Fruit fly (Drosophila melanogaster) whole organism, prepupa: ENCODE measurements around the gene CycH.

Experiments
- Blimp-1 ChIP-seq: fragments of 200-800 bp; sonication (Bioruptor generic); optimal IDR thresholded peaks from 3 replicates; lab custom pipeline; 2017; ENCODE audit warnings: missing biosample characterization, missing genetic modification characterization, mild to moderate bottlenecking, moderate library complexity, missing genetic modification reagents
- CG10631 ChIP-seq: fragments of 200-800 bp; sonication (Bioruptor generic); optimal IDR thresholded peaks from 2 replicates; lab custom pipeline; 2016; ENCODE audit warnings: missing biosample characterization, missing genetic modification characterization
- CG10669 ChIP-seq: fragments of 200-800 bp; sonication (Bioruptor generic); optimal IDR thresholded peaks from 3 replicates; lab custom pipeline; 2018; ENCODE audit warnings: missing biosample characterization, mild to moderate bottlenecking, missing genetic modification characterization, moderate library complexity
- CG11294 ChIP-seq: fragments of 200-800 bp; sonication (Bioruptor generic); IDR thresholded peaks from 2 replicates; pipeline ENCODE4 v1.3.6; 2022; ENCODE audit warnings: missing biosample characterization, missing genetic modification characterization
- CG11762 ChIP-seq: fragments of 200-800 bp; sonication (Bioruptor generic); optimal IDR thresholded peaks from 3 replicates; lab custom pipeline; 2016; ENCODE audit warnings: missing biosample characterization, missing genetic modification characterization; ENCODE audit not compliant: insufficient read depth
- CG11902 ChIP-seq: fragments of 200-800 bp; sonication (Bioruptor generic); optimal IDR thresholded peaks from 3 replicates; lab custom pipeline; 2016; ENCODE audit warnings: missing biosample characterization, missing genetic modification characterization
- CG15336 ChIP-seq: fragments of 200-800 bp; sonication (Bioruptor generic); IDR thresholded peaks from 2 replicates; pipeline ENCODE4 v1.3.6; 2022; ENCODE audit warnings: missing biosample characterization, missing genetic modification characterization
- CG16779 ChIP-seq: fragments of 200-800 bp; sonication (Bioruptor generic); optimal IDR thresholded peaks from 3 replicates; lab custom pipeline; 2017; ENCODE audit warnings: missing biosample characterization, mild to moderate bottlenecking, missing genetic modification characterization
- CG31627 ChIP-seq: fragments of 200-800 bp; sonication (Bioruptor generic); optimal IDR thresholded peaks from 3 replicates; lab custom pipeline; 2016; ENCODE audit warnings: missing biosample characterization, missing genetic modification characterization
- CG32006 ChIP-seq: fragments of 200-800 bp; sonication (Bioruptor generic); optimal IDR thresholded peaks from 3 replicates; lab custom pipeline; 2017; ENCODE audit warnings: missing biosample characterization, mild to moderate bottlenecking, missing genetic modification characterization
- CG34406 ChIP-seq: fragments of 200-800 bp; sonication (Bioruptor generic); optimal IDR thresholded peaks from 3 replicates; lab custom pipeline; 2016; ENCODE audit warnings: missing biosample characterization, missing genetic modification characterization
- CG3919 ChIP-seq: fragments of 200-800 bp; sonication (Bioruptor generic); optimal IDR thresholded peaks from 3 replicates; lab custom pipeline; 2016; ENCODE audit warnings: missing biosample characterization, missing genetic modification characterization
- CG4318 ChIP-seq: fragments of 200-800 bp; sonication (Bioruptor generic); optimal IDR thresholded peaks from 3 replicates; lab custom pipeline; 2017; ENCODE audit warnings: missing biosample characterization, mild to moderate bottlenecking, missing genetic modification characterization
- CG6163 ChIP-seq: fragments of 200-800 bp; sonication (Bioruptor generic); IDR thresholded peaks from 3 replicates; pipeline ENCODE4 v1.3.6; 2022; ENCODE audit warnings: missing biosample characterization, missing genetic modification characterization
- CG6276 ChIP-seq: fragments of 200-800 bp; sonication (Bioruptor generic); optimal IDR thresholded peaks from 2 replicates; lab custom pipeline; 2017; ENCODE audit warnings: missing biosample characterization, mild to moderate bottlenecking, missing genetic modification characterization
- CG6792 ChIP-seq: fragments of 200-800 bp; sonication (Bioruptor generic); optimal IDR thresholded peaks from 3 replicates; lab custom pipeline; 2016; ENCODE audit warnings: missing biosample characterization, missing genetic modification characterization
- CG6808 ChIP-seq: fragments of 200-800 bp; sonication (Bioruptor generic); optimal IDR thresholded peaks from 3 replicates; lab custom pipeline; 2017; ENCODE audit warnings: missing biosample characterization, missing genetic modification characterization, mild to moderate bottlenecking, moderate library complexity, missing genetic modification reagents
- CG6854 ChIP-seq: fragments of 200-800 bp; sonication (Bioruptor generic); optimal IDR thresholded peaks from 2 replicates; lab custom pipeline; 2017; ENCODE audit warnings: missing biosample characterization, mild to moderate bottlenecking, missing genetic modification characterization
- CG7368 ChIP-seq: fragments of 200-800 bp; sonication (Bioruptor generic); optimal IDR thresholded peaks from 3 replicates; lab custom pipeline; 2016; ENCODE audit warnings: missing biosample characterization, missing genetic modification characterization
- CG8119 ChIP-seq: fragments of 200-800 bp; sonication (Bioruptor generic); IDR thresholded peaks from 3 replicates; pipeline ENCODE4 v1.3.6; 2022; ENCODE audit warnings: missing biosample characterization, missing genetic modification characterization
- CG8319 ChIP-seq: fragments of 200-800 bp; sonication (Bioruptor generic); optimal IDR thresholded peaks from 3 replicates; lab custom pipeline; 2016; ENCODE audit warnings: missing biosample characterization, missing genetic modification characterization
- CG8632 ChIP-seq: fragments of 200-800 bp; sonication (Bioruptor generic); optimal IDR thresholded peaks from 3 replicates; lab custom pipeline; 2016; ENCODE audit warnings: missing biosample characterization, missing genetic modification characterization
- Eip75B ChIP-seq: fragments of 200-800 bp; sonication (Bioruptor generic); optimal IDR thresholded peaks from 3 replicates; lab custom pipeline; 2016; ENCODE audit warnings: missing biosample characterization, missing genetic modification characterization
- Eip78C ChIP-seq: fragments of 200-800 bp; sonication (Bioruptor generic); peaks from one replicate; lab custom pipeline; 2016; ENCODE audit warnings: missing biosample characterization, missing genetic modification characterization
- Eip93F ChIP-seq: fragments of 200-800 bp; sonication (Bioruptor generic); optimal IDR thresholded peaks from 2 replicates; lab custom pipeline; 2016; ENCODE audit warnings: missing biosample characterization, mild to moderate bottlenecking, missing genetic modification characterization
- Gug ChIP-seq: fragments of 200-800 bp; sonication (Bioruptor generic); IDR thresholded peaks from 2 replicates; pipeline ENCODE4 v1.3.6; 2022; ENCODE audit warnings: missing biosample characterization, missing genetic modification characterization
- Hr38 ChIP-seq: sonication (Bioruptor generic); optimal IDR thresholded peaks from 2 replicates; lab custom pipeline; 2016; ENCODE audit warnings: missing biosample characterization, missing genetic modification characterization
- Hr39 ChIP-seq: fragments of 200-800 bp; sonication (Bioruptor generic); optimal IDR thresholded peaks from 2 replicates; lab custom pipeline; 2016; ENCODE audit warnings: missing biosample characterization, missing genetic modification characterization
- Lpt ChIP-seq: fragments of 200-800 bp; sonication (Bioruptor generic); optimal IDR thresholded peaks from 3 replicates; lab custom pipeline; 2016; ENCODE audit warnings: missing biosample characterization, missing genetic modification characterization
- Met ChIP-seq: fragments of 200-800 bp; sonication (Bioruptor generic); optimal IDR thresholded peaks from 3 replicates; lab custom pipeline; 2016; ENCODE audit warnings: missing biosample characterization, missing genetic modification characterization
- OdsH ChIP-seq: fragments of 200-800 bp; sonication (Bioruptor generic); optimal IDR thresholded peaks from 3 replicates; lab custom pipeline; 2016; ENCODE audit warnings: missing biosample characterization, missing genetic modification characterization
- Smox ChIP-seq: fragments of 200-800 bp; sonication (Bioruptor generic); optimal IDR thresholded peaks from 3 replicates; lab custom pipeline; 2016; ENCODE audit warnings: missing biosample characterization, missing genetic modification characterization
- Sox102F ChIP-seq: fragments of 200-800 bp; sonication (Bioruptor generic); optimal IDR thresholded peaks from 2 replicates; lab custom pipeline; 2016; ENCODE audit warnings: missing biosample characterization, mild to moderate bottlenecking, missing genetic modification characterization
- Sox14 ChIP-seq: fragments of 200-800 bp; sonication (Bioruptor generic); optimal IDR thresholded peaks from 3 replicates; lab custom pipeline; 2016; ENCODE audit warnings: missing biosample characterization, missing genetic modification characterization
- Sox15 ChIP-seq: fragments of 200-800 bp; sonication (Bioruptor generic); optimal IDR thresholded peaks from 3 replicates; lab custom pipeline; 2016; ENCODE audit warnings: missing biosample characterization, missing genetic modification characterization
- achi ChIP-seq: fragments of 200-800 bp; sonication (Bioruptor generic); optimal IDR thresholded peaks from 3 replicates; lab custom pipeline; 2016; ENCODE audit warnings: missing biosample characterization, missing genetic modification characterization
- acj6 ChIP-seq: fragments of 200-800 bp; sonication (Bioruptor generic); optimal IDR thresholded peaks from 3 replicates; lab custom pipeline; 2016; ENCODE audit warnings: missing biosample characterization, missing genetic modification characterization
- cyc ChIP-seq: fragments of 200-800 bp; sonication (Bioruptor generic); optimal IDR thresholded peaks from 3 replicates; lab custom pipeline; 2016; ENCODE audit warnings: missing biosample characterization, missing genetic modification characterization
- dac ChIP-seq: fragments of 200-800 bp; sonication (Bioruptor generic); optimal IDR thresholded peaks from 2 replicates; lab custom pipeline; 2017; ENCODE audit warnings: missing biosample characterization, mild to moderate bottlenecking, missing genetic modification characterization
- dsx ChIP-seq: fragments of 200-800 bp; optimal IDR thresholded peaks from 3 replicates; lab custom pipeline; 2019; ENCODE audit warnings: missing biosample characterization, mild to moderate bottlenecking, missing genetic modification characterization, moderate library complexity; ENCODE audit not compliant: poor library complexity, severe bottlenecking
- eg ChIP-seq: fragments of 200-800 bp; sonication (Bioruptor generic); IDR thresholded peaks from 3 replicates; pipeline ENCODE4 v1.3.6; 2022; ENCODE audit warnings: missing biosample characterization, missing genetic modification characterization
- esn ChIP-seq: fragments of 200-800 bp; sonication (Bioruptor generic); optimal IDR thresholded peaks from 2 replicates; lab custom pipeline; 2016; ENCODE audit warnings: missing biosample characterization, mild to moderate bottlenecking, missing genetic modification characterization, moderate library complexity
- fd85E ChIP-seq: fragments of 200-800 bp; sonication (Bioruptor generic); optimal IDR thresholded peaks from 3 replicates; lab custom pipeline; 2016; ENCODE audit warnings: missing biosample characterization, missing genetic modification characterization
- fkh ChIP-seq: fragments of 200-800 bp; sonication (Bioruptor generic); optimal IDR thresholded peaks from 3 replicates; lab custom pipeline; 2017; ENCODE audit warnings: missing biosample characterization, mild to moderate bottlenecking, missing genetic modification characterization, moderate library complexity
- lz ChIP-seq: fragments of 200-800 bp; sonication (Bioruptor generic); optimal IDR thresholded peaks from 3 replicates; lab custom pipeline; 2016; ENCODE audit warnings: missing biosample characterization, missing genetic modification characterization
- net ChIP-seq: fragments of 200-800 bp; sonication (Bioruptor generic); optimal IDR thresholded peaks from 3 replicates; lab custom pipeline; 2016; ENCODE audit warnings: missing biosample characterization, missing genetic modification characterization
- pdm3 ChIP-seq: fragments of 200-800 bp; sonication (Bioruptor generic); optimal IDR thresholded peaks from 3 replicates; lab custom pipeline; 2016; ENCODE audit warnings: missing biosample characterization, missing genetic modification characterization
- spab ChIP-seq: fragments of 200-800 bp; sonication (Bioruptor generic); optimal IDR thresholded peaks from 2 replicates; lab custom pipeline; 2017; ENCODE audit warnings: missing biosample characterization, mild to moderate bottlenecking, missing genetic modification characterization, missing genetic modification reagents
- ss ChIP-seq, 2 experiments: fragments of 200-800 bp; sonication (Bioruptor generic); optimal IDR thresholded peaks; 2 replicates in 1 of 2; 3 replicates in 1 of 2; lab custom pipeline; 2017 to 2018; ENCODE audit warnings: mild to moderate bottlenecking in 2 of 2, missing biosample characterization in 2 of 2, missing genetic modification characterization in 2 of 2, moderate library complexity in 1 of 2
- svp ChIP-seq: fragments of 200-800 bp; sonication (Bioruptor generic); peaks from one replicate; lab custom pipeline; 2016; ENCODE audit warnings: missing biosample characterization, missing genetic modification characterization
- topi ChIP-seq: fragments of 200-800 bp; sonication (Bioruptor generic); optimal IDR thresholded peaks from 3 replicates; lab custom pipeline; 2016; ENCODE audit warnings: missing biosample characterization, missing genetic modification characterization
- vri ChIP-seq: fragments of 200-800 bp; sonication (Bioruptor generic); optimal IDR thresholded peaks from 3 replicates; lab custom pipeline; 2016; ENCODE audit warnings: missing biosample characterization, mild to moderate bottlenecking, missing genetic modification characterization

The CycH gene

dm6 chr3L:21808003-21808530 lies 13.7 kb upstream of the CycH start:
- TF ChIP-seq OdsH (GFP tag; lab: Kevin White, UChicago) (peak; percentile 68), Eip75B (peak; percentile 22), vri (GFP tag; lab: Kevin White, UChicago) (peak; percentile 11), Hr38 (GFP tag; lab: Kevin White, UChicago) (no peak), CG10631 (GFP tag; lab: Kevin White, UChicago) (peak; percentile 70), CG11294 (GFP tag; lab: Robert Waterston, UW) (peak; percentile 36; the same call in 1 of the 2 replicates), Sox15 (GFP tag; lab: Kevin White, UChicago) (peak; percentile 18), CG8119 (GFP tag; lab: Robert Waterston, UW) (peak; percentile 89), CG6808 (GFP tag; lab: Kevin White, UChicago) (peak; percentile 52), Eip93F (GFP tag; lab: Kevin White, UChicago) (no peak), CG31627 (GFP tag; lab: Kevin White, UChicago) (peak; percentile 23), Gug (peak; percentile 47; the same call in 1 of the 2 replicates), CG32006 (GFP tag; lab: Kevin White, UChicago) (peak; percentile 81), dac (peak; percentile 36), CG7368 (GFP tag; lab: Kevin White, UChicago) (no peak), pdm3 (GFP tag; lab: Kevin White, UChicago) (peak; percentile 36), Blimp-1 (GFP tag; lab: Kevin White, UChicago) (peak; percentile 30), topi (GFP tag; lab: Kevin White, UChicago) (peak; percentile 45), CG6163 (GFP tag; lab: Robert Waterston, UW) (peak; percentile 88), Hr39 (GFP tag; lab: Kevin White, UChicago) (peak; percentile 33), CG6792 (GFP tag; lab: Kevin White, UChicago) (peak; percentile 52), CG15336 (peak; percentile 83), CG3919 (peak; percentile 67), net (GFP tag; lab: Kevin White, UChicago) (peak; percentile 58), fkh (no peak), Eip78C (GFP tag; lab: Kevin White, UChicago) (peak; percentile 68), CG6854 (GFP tag; lab: Kevin White, UChicago) (no peak), CG11902 (GFP tag; lab: Kevin White, UChicago) (peak; percentile 19), CG34406 (GFP tag; lab: Kevin White, UChicago) (peak; percentile 74), acj6 (GFP tag; lab: Kevin White, UChicago) (peak; percentile 73), CG4318 (peak; percentile 53), CG6276 (GFP tag; lab: Kevin White, UChicago) (peak; percentile 51), Sox102F (peak; percentile 40), lz (GFP tag; lab: Kevin White, UChicago) (peak; percentile 52), eg (GFP tag; lab: Robert Waterston, UW) (peak; percentile 95), Lpt (GFP tag; lab: Kevin White, UChicago) (peak; percentile 55), cyc (GFP tag; lab: Kevin White, UChicago) (peak; percentile 46), CG8319 (GFP tag; lab: Kevin White, UChicago) (no peak), CG11762 (GFP tag; lab: Kevin White, UChicago) (peak; percentile 16), esn (peak; percentile 55), Smox (GFP tag; lab: Kevin White, UChicago) (peak; percentile 36), svp (GFP tag; lab: Kevin White, UChicago) (peak; percentile 65), CG16779 (peak; percentile 46), CG10669 (GFP tag; lab: Kevin White, UChicago) (peak; percentile 51), spab (GFP tag; lab: Kevin White, UChicago) (peak; percentile 62), Sox14 (GFP tag; lab: Kevin White, UChicago) (peak; percentile 47), ss (GFP tag; optimal IDR thresholded peaks at IDR 0.05; lab: Kevin White, UChicago) (peak in 1 of 2 experiments; percentile 66), fd85E (GFP tag; lab: Kevin White, UChicago) (no peak), Met (GFP tag; lab: Kevin White, UChicago) (peak; percentile 49), CG8632 (GFP tag; lab: Kevin White, UChicago) (peak; percentile 66), achi (peak; percentile 72), dsx (peak; percentile 61)
